Fruit fly (Drosophila melanogaster) whole organism, embryonic: ENCODE results near the gene CG14866.

Experiments
- CG3847 ChIP-seq: fragments of 200-800 bp; sonication (Bioruptor generic); IDR thresholded peaks from 2 replicates; pipeline ENCODE4 v1.3.6; 2022; ENCODE audit warnings: missing biosample characterization, missing genetic modification characterization
- D ChIP-seq, 2 experiments: fragments of 200-800 bp in 1 of 2; fragments of >200 bp in 1 of 2; sonication (Bioruptor generic) in 1 of 2; optimal IDR thresholded peaks; 2 replicates in 1 of 2; 3 replicates in 1 of 2; lab custom pipeline; 2017; ENCODE audit warnings: mild to moderate bottlenecking in 1 of 2, missing biosample characterization in 1 of 2, missing genetic modification characterization in 1 of 2, missing genetic modification reagents in 1 of 2
- Ets97D ChIP-seq: fragments of 200-800 bp; sonication (Bioruptor generic); optimal IDR thresholded peaks from 3 replicates; lab custom pipeline; 2016; ENCODE audit warnings: missing biosample characterization, missing genetic modification characterization
- Hr39 ChIP-seq: fragments of >200 bp; optimal IDR thresholded peaks from 2 replicates; lab custom pipeline; 2017
- Opbp ChIP-seq: fragments of 200-800 bp; sonication (Bioruptor generic); IDR thresholded peaks from 3 replicates; pipeline ENCODE4 v1.3.6; 2022; ENCODE audit warnings: missing biosample characterization, missing genetic modification characterization; ENCODE audit not compliant: partially characterized antibody
- Six4 ChIP-seq: fragments of 200-800 bp; sonication (Bioruptor generic); optimal IDR thresholded peaks from 2 replicates; lab custom pipeline; 2016; ENCODE audit warnings: missing biosample characterization, missing genetic modification characterization
- ato ChIP-seq: fragments of 200-800 bp; sonication (Bioruptor generic); IDR thresholded peaks from 2 replicates; pipeline ENCODE4 v1.3.6; 2022; ENCODE audit warnings: missing biosample characterization, missing genetic modification characterization; ENCODE audit not compliant: partially characterized antibody
- br ChIP-seq: fragments of >200 bp; optimal IDR thresholded peaks from 2 replicates; lab custom pipeline; 2017
- mirr ChIP-seq: fragments of 200-800 bp; sonication (Bioruptor generic); optimal IDR thresholded peaks from 3 replicates; lab custom pipeline; 2018; ENCODE audit warnings: missing biosample characterization, mild to moderate bottlenecking, missing genetic modification characterization
- usp ChIP-seq: fragments of >200 bp; optimal IDR thresholded peaks from 2 replicates; lab custom pipeline; 2017; ENCODE audit warnings: missing biosample characterization, missing genetic modification characterization

DNA sequence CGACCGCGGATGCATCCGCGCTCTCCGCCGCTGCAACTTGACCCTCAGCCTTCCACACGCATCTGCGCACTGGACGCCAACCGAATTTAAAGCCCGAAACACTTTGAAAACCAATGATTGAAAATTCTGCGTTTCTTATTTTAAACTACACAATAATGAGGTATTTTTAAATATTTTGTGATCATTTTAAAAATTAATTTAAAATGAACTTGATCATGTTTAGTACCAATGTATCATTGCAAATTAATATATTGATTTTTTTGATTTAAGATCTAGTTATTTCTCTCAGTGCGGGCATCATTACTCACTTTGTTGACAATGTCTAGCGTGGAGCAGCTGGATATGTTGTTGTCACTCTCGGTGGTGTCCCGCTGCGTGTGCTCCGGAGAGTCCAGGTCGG lies 50.6 kb downstream of the CG14866 start:
- TF ChIP-seq br (lab: Kevin White, UChicago) (no peak), Ets97D (GFP tag; lab: Kevin White, UChicago) (no peak), Opbp (GFP tag; lab: Robert Waterston, UW) (no peak), mirr (GFP tag; lab: Kevin White, UChicago) (no peak), CG3847 (GFP tag; lab: Robert Waterston, UW) (no peak; the same call in 1 of the 2 replicates), ato (GFP tag; lab: Robert Waterston, UW) (no peak), Six4 (no peak), Hr39 (lab: Kevin White, UChicago) (no peak), D (optimal IDR thresholded peaks at IDR 0.05; lab: Kevin White, UChicago) (no peak), D (GFP tag; optimal IDR thresholded peaks at IDR 0.05; lab: Kevin White, UChicago) (no peak), usp (no peak)
